In genomic region chr2L:5967702-5968616, dm6 we compare ENCODE assay signal across 2 fruit fly cellular contexts.
TF ChIP-seq lines count a peak whose summit lies in the region.

Gene CG13992 (minus strand): TSS chr2L:5967752.
Gene Ucp4C (plus strand): TSS chr2L:5968566.

- no peak for TF ChIP-seq CTCF in whole organism, embryonic (GFP tag; optimal IDR thresholded peaks at IDR 0.05; lab: Kevin White, UChicago)

TF ChIP-seq in whole organism, adult, 20 proteins besides CTCF, POLR2A, EP300 and RAD21:
- TF ChIP-seq Hr96 (GFP tag; optimal IDR thresholded peaks at IDR 0.05; lab: Kevin White, UChicago) (no peak), bab1 (GFP tag; optimal IDR thresholded peaks at IDR 0.05; lab: Kevin White, UChicago) (peak; percentile 21), CG7101 (tag; optimal IDR thresholded peaks at IDR 0.05; lab: Kevin White, UChicago) (no peak), CG33017 (tag; optimal IDR thresholded peaks at IDR 0.05; lab: Kevin White, UChicago) (no peak), Crg-1 (GFP tag; optimal IDR thresholded peaks at IDR 0.05; lab: Kevin White, UChicago) (no peak), kay (GFP tag; lab: Kevin White, UChicago; ENCODE audit: borderline replicate concordance) (no peak), toe (GFP tag; optimal IDR thresholded peaks at IDR 0.05; lab: Kevin White, UChicago) (no peak), Clk (GFP tag; optimal IDR thresholded peaks at IDR 0.05; lab: Kevin White, UChicago) (no peak), CG12768 (GFP tag; optimal IDR thresholded peaks at IDR 0.05; lab: Kevin White, UChicago) (no peak), cic (GFP tag; optimal IDR thresholded peaks at IDR 0.05; lab: Kevin White, UChicago) (no peak), cnc (optimal IDR thresholded peaks at IDR 0.05; lab: Kevin White, UChicago) (no peak), CG1620 (GFP tag; optimal IDR thresholded peaks at IDR 0.05; lab: Kevin White, UChicago) (no peak), CG5204 (GFP tag; optimal IDR thresholded peaks at IDR 0.05; lab: Kevin White, UChicago) (no peak), Mnt (GFP tag; optimal IDR thresholded peaks at IDR 0.05; lab: Kevin White, UChicago) (no peak), CG7045 (GFP tag; optimal IDR thresholded peaks at IDR 0.05; lab: Kevin White, UChicago) (no peak), CG11617 (GFP tag; optimal IDR thresholded peaks at IDR 0.05; lab: Kevin White, UChicago) (no peak), tj (GFP tag; optimal IDR thresholded peaks at IDR 0.05; lab: Kevin White, UChicago) (peak; percentile 99)

TF ChIP-seq in whole organism, embryonic, 481 proteins besides CTCF, POLR2A, EP300 and RAD21:
- no peak for TF ChIP-seq Gsc (GFP tag; IDR thresholded peaks at IDR 0.05; lab: Robert Waterston, UW)
- TF ChIP-seq chn (GFP tag; optimal IDR thresholded peaks at IDR 0.05; lab: Kevin White, UChicago): no peak
- TF ChIP-seq CG6791 (GFP tag; IDR thresholded peaks at IDR 0.05; lab: Robert Waterston, UW; ENCODE audit: partially characterized antibody): 0 out of 3 replicates have a peak, but pooled peaks have one; percentile 16
- no peak for TF ChIP-seq CG1529 (GFP tag; optimal IDR thresholded peaks at IDR 0.05; lab: Kevin White, UChicago)
- TF ChIP-seq pb (GFP tag; optimal IDR thresholded peaks at IDR 0.05; lab: Kevin White, UChicago): no peak
- no peak for TF ChIP-seq CG13424 (tag; optimal IDR thresholded peaks at IDR 0.05; lab: Kevin White, UChicago)
- no peak for TF ChIP-seq CG10462 (GFP tag; optimal IDR thresholded peaks at IDR 0.05; lab: Kevin White, UChicago)
- no peak for TF ChIP-seq peb (GFP tag; IDR thresholded peaks at IDR 0.05; lab: Robert Waterston, UW)
- peak; percentile 73 for TF ChIP-seq twi (tag; optimal IDR thresholded peaks at IDR 0.05; lab: Kevin White, UChicago)
